Fruit fly (Drosophila melanogaster): ENCODE measurements around the gene hth.

The hth gene

DNA sequence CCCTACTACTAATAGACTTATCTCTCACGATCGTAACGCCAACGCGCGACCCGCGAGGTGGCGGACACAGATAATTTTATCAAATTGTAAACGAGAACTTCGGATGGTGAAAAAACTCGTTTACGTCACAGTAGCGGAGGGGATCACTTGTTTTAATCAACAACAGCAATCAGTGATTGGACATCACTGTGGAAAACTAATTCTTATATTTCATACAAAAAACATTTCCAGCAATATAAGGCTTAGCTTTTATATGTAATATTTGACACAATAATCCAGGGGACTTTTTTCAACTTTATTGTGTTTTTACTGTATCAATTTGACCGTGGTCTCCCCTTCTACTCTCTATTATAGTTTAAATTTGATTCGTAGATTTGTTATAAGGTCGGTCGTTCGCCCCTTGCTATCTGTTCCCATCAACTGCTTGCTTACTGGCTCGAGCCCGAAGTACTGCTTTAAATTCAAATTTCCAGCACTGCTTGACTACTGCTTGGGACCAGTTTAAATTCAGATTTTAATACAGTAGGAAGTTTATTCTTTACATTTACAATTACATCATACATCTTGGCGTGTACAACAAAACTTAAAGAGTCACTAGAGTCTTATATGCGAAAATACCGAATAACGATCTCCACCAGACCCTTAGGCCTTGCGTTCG is 38.0 kb upstream of the hth start, which contains the start of gene CG6465 (continued):
- TF ChIP-seq nau (GFP tag; optimal IDR thresholded peaks at IDR 0.05) (no peak), amos (GFP tag; IDR thresholded peaks at IDR 0.05; ENCODE audit: partially characterized antibody) (peak; percentile 68), wor (GFP tag; IDR thresholded peaks at IDR 0.05) (no peak), CTCF (GFP tag; optimal IDR thresholded peaks at IDR 0.05) (peak; percentile 85), bab2 (GFP tag; optimal IDR thresholded peaks at IDR 0.05) (peak; percentile 5), B-H1 (GFP tag; IDR thresholded peaks at IDR 0.05) (no peak), Dfd (GFP tag; optimal IDR thresholded peaks at IDR 0.05) (peak in 1 of 2 experiments; percentile 95), slou (GFP tag; optimal IDR thresholded peaks at IDR 0.05) (no peak), CG12942 (GFP tag; optimal IDR thresholded peaks at IDR 0.05) (no peak), BtbVII (GFP tag; optimal IDR thresholded peaks at IDR 0.05) (no peak), schlank (tag; optimal IDR thresholded peaks at IDR 0.05) (no peak), CG33213 (GFP tag; optimal IDR thresholded peaks at IDR 0.05) (peak; percentile 37), CG15011 (GFP tag; optimal IDR thresholded peaks at IDR 0.05) (no peak), usp (GFP tag; optimal IDR thresholded peaks at IDR 0.05) (no peak), tin (GFP tag; optimal IDR thresholded peaks at IDR 0.05) (no peak), CG9437 (GFP tag; optimal IDR thresholded peaks at IDR 0.05) (no peak), wdn (GFP tag; IDR thresholded peaks at IDR 0.05) (no peak), cad (GFP tag; optimal IDR thresholded peaks at IDR 0.05) (no peak), CG4360 (GFP tag; IDR thresholded peaks at IDR 0.05) (no peak), Hr39 (optimal IDR thresholded peaks at IDR 0.05) (no peak), Bteb2 (GFP tag; optimal IDR thresholded peaks at IDR 0.05) (no peak), z (GFP tag; IDR thresholded peaks at IDR 0.05) (no peak), CG7357 (GFP tag; IDR thresholded peaks at IDR 0.05) (0 out of 3 replicates have a peak, but pooled peaks have one; percentile 29), NfI (GFP tag; optimal IDR thresholded peaks at IDR 0.05) (no peak), trem (tag; optimal IDR thresholded peaks at IDR 0.05) (peak; percentile 21), CG9797 (GFP tag; optimal IDR thresholded peaks at IDR 0.05) (no peak), org-1 (GFP tag; optimal IDR thresholded peaks at IDR 0.05) (no peak), gcm (GFP tag; optimal IDR thresholded peaks at IDR 0.05) (no peak), ro (GFP tag; IDR thresholded peaks at IDR 0.05) (no peak), knrl (GFP tag; IDR thresholded peaks at IDR 0.05; ENCODE audit: partially characterized antibody) (peak; percentile 70; the same call in 2 of the 3 replicates), HLH4C (GFP tag; IDR thresholded peaks at IDR 0.05; ENCODE audit: partially characterized antibody) (no peak; the same call in 2 of the 3 replicates), bsh (GFP tag; optimal IDR thresholded peaks at IDR 0.05) (no peak), Sox100B (GFP tag; optimal IDR thresholded peaks at IDR 0.05) (no peak), Hand (GFP tag; optimal IDR thresholded peaks at IDR 0.05) (no peak), psq (GFP tag; optimal IDR thresholded peaks at IDR 0.05) (no peak), Awh (GFP tag; IDR thresholded peaks at IDR 0.05) (no peak), Dbx (GFP tag; IDR thresholded peaks at IDR 0.05) (no peak), CG32772 (GFP tag; IDR thresholded peaks at IDR 0.05) (no peak), Antp (GFP tag; optimal IDR thresholded peaks at IDR 0.05) (no peak), chinmo (GFP tag; IDR thresholded peaks at IDR 0.05; ENCODE audit: partially characterized antibody) (0 out of 4 replicates have a peak, but pooled peaks have one; percentile 5), CG6254 (GFP tag; optimal IDR thresholded peaks at IDR 0.05) (no peak), phol (tag; optimal IDR thresholded peaks at IDR 0.05) (peak; percentile 14), CG9609 (GFP tag; optimal IDR thresholded peaks at IDR 0.05) (no peak), CG15601 (tag; optimal IDR thresholded peaks at IDR 0.05) (peak; percentile 70), CG11723 (GFP tag; optimal IDR thresholded peaks at IDR 0.05) (no peak), CG13894 (tag; optimal IDR thresholded peaks at IDR 0.05) (peak; percentile 76), CG18262 (tag; optimal IDR thresholded peaks at IDR 0.05) (peak; percentile 30), CG4328 (GFP tag; optimal IDR thresholded peaks at IDR 0.05) (no peak), jigr1 (GFP tag; IDR thresholded peaks at IDR 0.05) (no peak), CG10979 (tag; optimal IDR thresholded peaks at IDR 0.05) (peak; percentile 26), CG11398 (GFP tag; optimal IDR thresholded peaks at IDR 0.05) (no peak)

All from whole organism, embryonic.